Worm (Caenorhabditis elegans) whole organism, L1 larva: ENCODE measurements around the gene C40H5.2.

Experiments
- ceh-82 ChIP-seq, 3 experiments: fragments of 150-350 bp in 1 of 3; sonication (generic microtip) in 2 of 3; optimal IDR thresholded peaks; 2 replicates each; lab custom pipeline; 2014 to 2017; ENCODE audit warnings: missing biosample characterization in 3 of 3, missing genetic modification characterization in 3 of 3
- ceh-90 ChIP-seq: sonication (generic microtip); optimal IDR thresholded peaks from 2 replicates; lab custom pipeline; 2016; ENCODE audit warnings: missing genetic modification characterization, missing compliant biosample characterization
- elt-3 ChIP-seq, 6 experiments: fragments of 150-350 bp in 1 of 6; sonication (generic microtip); optimal IDR thresholded peaks; 2 replicates each; lab custom pipeline; 2017 to 2018; ENCODE audit warnings: missing biosample characterization in 6 of 6, missing genetic modification characterization in 6 of 6, inconsistent platforms in 1 of 6
- lin-39 ChIP-seq: fragments of 150-350 bp; optimal IDR thresholded peaks from 2 replicates; lab custom pipeline; 2014; ENCODE audit warnings: missing biosample characterization, missing genetic modification reagents, missing genetic modification characterization
- nhr-28 ChIP-seq: fragments of 150-350 bp; optimal IDR thresholded peaks from 2 replicates; lab custom pipeline; 2014; ENCODE audit warnings: missing biosample characterization, missing genetic modification characterization
- nhr-77 ChIP-seq: fragments of 150-350 bp; optimal IDR thresholded peaks from 2 replicates; lab custom pipeline; 2014; ENCODE audit warnings: missing biosample characterization, missing genetic modification characterization
- skn-1 ChIP-seq: fragments of 150-350 bp; optimal IDR thresholded peaks from 2 replicates; lab custom pipeline; 2014; ENCODE audit warnings: missing biosample characterization, missing genetic modification characterization

- TF ChIP-seq lin-39 (tag; lab: Kevin White, UChicago) (no peak), elt-3 (tag; optimal IDR thresholded peaks at IDR 0.05; lab: Kevin White, UChicago) (no peak), nhr-28 (tag; lab: Kevin White, UChicago) (no peak), skn-1 (tag; lab: Kevin White, UChicago) (no peak), ceh-90 (no peak), nhr-77 (tag; lab: Kevin White, UChicago) (no peak), ceh-82 (tag; optimal IDR thresholded peaks at IDR 0.05; lab: Kevin White, UChicago) (no peak)
These were observed 43.6 kb upstream of the C40H5.2 start, which contains the start of gene C44C10.3 for ce11 chrX:11702236-11702635.
